Fruit fly (Drosophila melanogaster) whole organism, pupa: ENCODE data around the gene TRAM.

Source experiments
- CG12605 ChIP-seq: fragments of 200-800 bp; sonication (Bioruptor generic); IDR thresholded peaks from 2 replicates; pipeline ENCODE4 v1.3.6; 2022; ENCODE audit warnings: missing biosample characterization, missing genetic modification characterization
- CG13204 ChIP-seq: fragments of 200-800 bp; sonication (Bioruptor generic); optimal IDR thresholded peaks from 2 replicates; lab custom pipeline; 2018; ENCODE audit warnings: missing biosample characterization, mild to moderate bottlenecking, missing genetic modification characterization, moderate library complexity
- CG14655 ChIP-seq: fragments of 200-800 bp; sonication (Bioruptor generic); optimal IDR thresholded peaks from 3 replicates; lab custom pipeline; 2017; ENCODE audit warnings: mild to moderate bottlenecking, missing biosample characterization, missing genetic modification reagents, missing genetic modification characterization
- CG4496 ChIP-seq: fragments of 200-800 bp; sonication (Bioruptor generic); IDR thresholded peaks from 3 replicates; pipeline ENCODE4 v1.3.6; 2022; ENCODE audit warnings: missing biosample characterization, missing genetic modification characterization
- CG8301 ChIP-seq: fragments of 200-800 bp; sonication (Bioruptor generic); optimal IDR thresholded peaks from 2 replicates; lab custom pipeline; 2018; ENCODE audit warnings: missing biosample characterization, mild to moderate bottlenecking, missing genetic modification characterization
- Snoo ChIP-seq: fragments of 200-800 bp; sonication (Bioruptor generic); optimal IDR thresholded peaks from 3 replicates; lab custom pipeline; 2017; ENCODE audit warnings: missing biosample characterization, mild to moderate bottlenecking, missing genetic modification characterization, inconsistent platforms

dm6 chrX:951800-952199 is 16.8 kb downstream of the TRAM start, which contains the start of gene CG3690:
- no peak for TF ChIP-seq CG13204 (GFP tag; lab: Kevin White, UChicago)
- TF ChIP-seq Snoo (tag; lab: Kevin White, UChicago): no peak
- no peak for TF ChIP-seq CG14655 (GFP tag; lab: Kevin White, UChicago)
- no peak for TF ChIP-seq CG8301 (tag; lab: Kevin White, UChicago)
- TF ChIP-seq CG4496 (GFP tag; lab: Robert Waterston, UW): no peak
- TF ChIP-seq CG12605 (GFP tag; lab: Robert Waterston, UW): no peak
